Worm (Caenorhabditis elegans): ENCODE measurements around the gene sru-3.

Gene sru-3

DNA sequence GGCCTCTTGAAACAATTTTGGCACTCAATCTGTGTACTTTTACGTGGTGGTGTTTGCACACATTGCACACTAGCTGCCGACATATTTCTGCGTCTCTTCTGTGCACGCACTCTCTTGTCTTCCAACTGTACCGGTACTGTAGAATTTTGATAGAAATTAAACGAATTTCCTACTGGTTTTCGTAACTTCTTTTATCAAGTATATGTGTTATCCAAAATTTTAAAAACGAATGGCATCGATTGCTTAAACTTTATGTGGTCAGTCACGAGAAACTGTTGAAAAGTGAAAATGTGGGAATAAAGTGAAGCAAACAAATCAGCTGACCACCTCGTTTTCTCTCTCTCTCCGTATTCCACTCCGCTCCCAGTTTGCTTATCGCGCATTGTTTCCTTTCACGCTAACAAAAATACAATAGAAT is 17.0 kb downstream of the sru-3 start (continued):
- no peak for TF ChIP-seq fkh-4 (tag; optimal IDR thresholded peaks at IDR 0.05; ENCODE audit: borderline replicate concordance)
- no peak for TF ChIP-seq nhr-12 (tag; optimal IDR thresholded peaks at IDR 0.05)
- TF ChIP-seq ceh-88 (GFP tag; IDR thresholded peaks at IDR 0.05) = no peak
- TF ChIP-seq F16B12.6 (tag; optimal IDR thresholded peaks at IDR 0.05) = peak; percentile 82
- no peak for TF ChIP-seq C34B4.2 (tag; optimal IDR thresholded peaks at IDR 0.05)
- no peak for TF ChIP-seq nhr-28 (tag; optimal IDR thresholded peaks at IDR 0.05)
- TF ChIP-seq aly-2 (tag; optimal IDR thresholded peaks at IDR 0.05) = no peak
- no peak for TF ChIP-seq hpl-2 (GFP tag; optimal IDR thresholded peaks at IDR 0.05)
- peak; percentile 77 for TF ChIP-seq nhr-20 (tag; optimal IDR thresholded peaks at IDR 0.05)
- TF ChIP-seq ceh-90 (tag; optimal IDR thresholded peaks at IDR 0.05) = no peak
- no peak for TF ChIP-seq nhr-11 (tag; optimal IDR thresholded peaks at IDR 0.05)
- no peak for TF ChIP-seq alr-1 (tag; optimal IDR thresholded peaks at IDR 0.05; ENCODE audit: borderline replicate concordance)
- TF ChIP-seq fkh-8 (tag; optimal IDR thresholded peaks at IDR 0.05) = no peak
- peak; percentile 40 for TF ChIP-seq nhr-47 (tag; optimal IDR thresholded peaks at IDR 0.05)
- TF ChIP-seq pqm-1 (tag; optimal IDR thresholded peaks at IDR 0.05) = no peak
- no peak for TF ChIP-seq nhr-237 (tag; optimal IDR thresholded peaks at IDR 0.05)
- peak; percentile 44 for TF ChIP-seq swsn-7 (tag; optimal IDR thresholded peaks at IDR 0.05)
- no peak for TF ChIP-seq nhr-76 (tag; optimal IDR thresholded peaks at IDR 0.05)
- no peak for TF ChIP-seq pax-3 (tag; optimal IDR thresholded peaks at IDR 0.05)
- TF ChIP-seq mep-1 (tag; optimal IDR thresholded peaks at IDR 0.05) = peak; percentile 72
- no peak for TF ChIP-seq egl-13 (tag; optimal IDR thresholded peaks at IDR 0.05)
- TF ChIP-seq sptf-1 (tag; optimal IDR thresholded peaks at IDR 0.05) = no peak
- no peak for TF ChIP-seq mab-9 (GFP tag; IDR thresholded peaks at IDR 0.05)
- peak in 2 of 3 experiments; percentile 33 to 37 for TF ChIP-seq dpl-1 (GFP tag; optimal IDR thresholded peaks at IDR 0.05)
- peak; percentile 49 for TF ChIP-seq ama-1 (optimal IDR thresholded peaks at IDR 0.05)
- peak; percentile 35 for TF ChIP-seq jun-1 (tag; optimal IDR thresholded peaks at IDR 0.05)
- peak; percentile 15 for TF ChIP-seq tbx-2 (tag; optimal IDR thresholded peaks at IDR 0.05)
- TF ChIP-seq tlp-1 (tag; optimal IDR thresholded peaks at IDR 0.05) = no peak
- TF ChIP-seq zag-1 (tag; optimal IDR thresholded peaks at IDR 0.05) = no peak
- no peak for TF ChIP-seq skn-1 (tag; optimal IDR thresholded peaks at IDR 0.05)
- peak; percentile 57 for TF ChIP-seq snu-23 (GFP tag; optimal IDR thresholded peaks at IDR 0.05)
- TF ChIP-seq sup-37 (GFP tag; optimal IDR thresholded peaks at IDR 0.05) = no peak
- TF ChIP-seq unc-98 (GFP tag; IDR thresholded peaks at IDR 0.05) = no peak
- TF ChIP-seq hlh-17 (GFP tag; optimal IDR thresholded peaks at IDR 0.05; ENCODE audit: borderline replicate concordance) = no peak
- TF ChIP-seq ceh-63 (GFP tag; optimal IDR thresholded peaks at IDR 0.05) = no peak
- TF ChIP-seq isw-1 (GFP tag; IDR thresholded peaks at IDR 0.05) = peak; percentile 18; the same call in 1 of the 2 replicates
- no peak for TF ChIP-seq ceh-8 (GFP tag; optimal IDR thresholded peaks at IDR 0.05)
- no peak for TF ChIP-seq egl-27 (tag; optimal IDR thresholded peaks at IDR 0.05)
- no peak for TF ChIP-seq fkh-10 (GFP tag; optimal IDR thresholded peaks at IDR 0.05)
- no peak for TF ChIP-seq aha-1 (tag; optimal IDR thresholded peaks at IDR 0.05)
- TF ChIP-seq C16A3.4 (tag; optimal IDR thresholded peaks at IDR 0.05) = peak; percentile 41
- no peak for TF ChIP-seq efl-3 (GFP tag; optimal IDR thresholded peaks at IDR 0.05)
- TF ChIP-seq unc-130 (tag; optimal IDR thresholded peaks at IDR 0.05) = no peak
- no peak for TF ChIP-seq lin-15B (tag; optimal IDR thresholded peaks at IDR 0.05)
- TF ChIP-seq elt-2 (tag; optimal IDR thresholded peaks at IDR 0.05) = peak; percentile 77

DNA sequence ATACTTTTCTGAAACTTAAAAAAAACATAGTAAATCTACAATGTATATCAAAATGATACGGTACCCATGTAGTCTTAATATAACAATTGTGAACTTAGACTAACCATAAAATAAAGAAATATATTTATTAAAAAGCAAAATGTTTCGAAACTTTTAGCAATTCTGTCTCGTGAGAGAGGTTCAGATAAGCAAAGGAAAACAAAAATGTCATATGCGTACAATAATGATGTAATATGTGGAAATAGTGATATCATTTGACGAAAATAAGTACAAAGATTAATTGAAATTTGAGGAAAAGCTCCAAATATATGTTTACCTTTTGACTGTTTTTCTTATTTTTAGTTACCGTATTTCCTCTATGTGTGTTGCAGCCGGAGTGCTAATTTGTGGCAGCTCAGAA is 17.7 kb downstream of the sru-3 start:
- TF ChIP-seq pag-3 (tag; optimal IDR thresholded peaks at IDR 0.05; ENCODE audit: borderline replicate concordance, insufficient read depth) (no peak), fkh-8 (tag; optimal IDR thresholded peaks at IDR 0.05) (no peak), elt-2 (tag; optimal IDR thresholded peaks at IDR 0.05) (peak; percentile 47), ztf-11 (tag; optimal IDR thresholded peaks at IDR 0.05) (no peak), elt-3 (tag; optimal IDR thresholded peaks at IDR 0.05) (no peak), pax-3 (tag; optimal IDR thresholded peaks at IDR 0.05) (no peak), ceh-90 (tag; optimal IDR thresholded peaks at IDR 0.05) (no peak), tlp-1 (tag; optimal IDR thresholded peaks at IDR 0.05) (no peak), fos-1 (tag; optimal IDR thresholded peaks at IDR 0.05) (no peak), efl-1 (optimal IDR thresholded peaks at IDR 0.05) (no peak), efl-1 (GFP tag; optimal IDR thresholded peaks at IDR 0.05 in 1 of 2) (no peak), C34B4.2 (tag; optimal IDR thresholded peaks at IDR 0.05) (no peak), nhr-85 (tag) (peak; percentile 44), ceh-8 (GFP tag; optimal IDR thresholded peaks at IDR 0.05) (no peak), efl-3 (GFP tag; optimal IDR thresholded peaks at IDR 0.05) (no peak), F16B12.6 (tag; optimal IDR thresholded peaks at IDR 0.05) (no peak), skn-1 (tag; optimal IDR thresholded peaks at IDR 0.05) (peak; percentile 54), nhr-90 (tag; optimal IDR thresholded peaks at IDR 0.05; ENCODE audit: poor library complexity) (no peak), nhr-71 (tag; optimal IDR thresholded peaks at IDR 0.05) (peak; percentile 11)
